Fruit fly (Drosophila melanogaster) whole organism, pupa: ENCODE data around the gene ND-75.

ENCODE experiments used
- CG12605 ChIP-seq: fragments of 200-800 bp; sonication (Bioruptor generic); IDR thresholded peaks from 2 replicates; pipeline ENCODE4 v1.3.6; 2022; ENCODE audit warnings: missing biosample characterization, missing genetic modification characterization
- CG14655 ChIP-seq: fragments of 200-800 bp; sonication (Bioruptor generic); optimal IDR thresholded peaks from 3 replicates; lab custom pipeline; 2017; ENCODE audit warnings: mild to moderate bottlenecking, missing biosample characterization, missing genetic modification reagents, missing genetic modification characterization
- CG15710 ChIP-seq: fragments of 200-800 bp; sonication (Bioruptor generic); optimal IDR thresholded peaks from 2 replicates; lab custom pipeline; 2018; ENCODE audit warnings: missing biosample characterization, mild to moderate bottlenecking, missing genetic modification characterization, moderate library complexity
- CG17806 ChIP-seq: fragments of 200-800 bp; sonication (Bioruptor generic); optimal IDR thresholded peaks from 2 replicates; lab custom pipeline; 2018; ENCODE audit warnings: missing biosample characterization, mild to moderate bottlenecking, missing genetic modification characterization, moderate library complexity
- CG8159 ChIP-seq: fragments of 200-800 bp; sonication (Bioruptor generic); optimal IDR thresholded peaks from 3 replicates; lab custom pipeline; 2018; ENCODE audit warnings: missing biosample characterization, mild to moderate bottlenecking, missing genetic modification characterization, moderate library complexity
- CG9948 ChIP-seq: fragments of 200-800 bp; sonication (Bioruptor generic); optimal IDR thresholded peaks from 2 replicates; lab custom pipeline; 2018; ENCODE audit warnings: missing biosample characterization, mild to moderate bottlenecking, missing genetic modification characterization, moderate library complexity
- EcR ChIP-seq: fragments of 200-800 bp; sonication (Bioruptor generic); optimal IDR thresholded peaks from 3 replicates; lab custom pipeline; 2019; ENCODE audit warnings: missing biosample characterization, missing genetic modification characterization, mild to moderate bottlenecking, moderate library complexity, missing genetic modification reagents
- Pif1B ChIP-seq: fragments of 200-800 bp; sonication (Bioruptor generic); optimal IDR thresholded peaks from 3 replicates; lab custom pipeline; 2016; ENCODE audit warnings: missing biosample characterization, missing genetic modification characterization
- rn ChIP-seq: fragments of 200-800 bp; sonication (Bioruptor generic); IDR thresholded peaks from 2 replicates; pipeline ENCODE4 v1.3.6; 2022; ENCODE audit warnings: missing biosample characterization, missing genetic modification characterization

- TF ChIP-seq EcR (GFP tag; lab: Kevin White, UChicago) = no peak
- no peak for TF ChIP-seq CG9948 (tag; lab: Kevin White, UChicago)
- TF ChIP-seq CG8159 = peak; percentile 17
- TF ChIP-seq CG17806 (tag; lab: Kevin White, UChicago) = no peak
- TF ChIP-seq Pif1B = peak; percentile 32
- TF ChIP-seq CG14655 (GFP tag; lab: Kevin White, UChicago) = peak; percentile 33
- peak; percentile 56; the same call in 1 of the 2 replicates for TF ChIP-seq CG12605
- no peak for TF ChIP-seq CG15710 (tag; lab: Kevin White, UChicago)
- TF ChIP-seq rn (GFP tag; lab: Robert Waterston, UW) = 0 out of 2 replicates have a peak, but pooled peaks have one; percentile 35
These were observed 3.3 kb upstream of the ND-75 start for dm6 chrX:8254739-8255326.
